Worm (Caenorhabditis elegans) whole organism, midembryonic: ENCODE measurements around the gene msp-74.

Experiments
- T22C8.4 ChIP-seq: fragments of 200-800 bp; sonication (Bioruptor generic); IDR thresholded peaks from 2 replicates; pipeline ENCODE4 v1.3.6; 2022; ENCODE audit warnings: missing genetic modification characterization, missing compliant biosample characterization
- cog-1 ChIP-seq: sonication (generic microtip); optimal IDR thresholded peaks from 2 replicates; lab custom pipeline; 2016; ENCODE audit warnings: missing genetic modification characterization, missing compliant biosample characterization
- flt-1 ChIP-seq: fragments of 200-800 bp; sonication (Bioruptor generic); IDR thresholded peaks from 2 replicates; pipeline ENCODE4 v1.3.6; 2022; ENCODE audit warnings: missing genetic modification characterization, missing compliant biosample characterization
- klf-2 ChIP-seq: fragments of 200-800 bp; sonication (Bioruptor generic); conservative IDR thresholded peaks from 2 replicates; pipeline ENCODE4 v1.3.6; 2022; ENCODE audit warnings: missing genetic modification reagents, missing genetic modification characterization, missing compliant biosample characterization
- med-1 ChIP-seq: sonication (generic microtip); optimal IDR thresholded peaks from 2 replicates; lab custom pipeline; 2017; ENCODE audit warnings: missing genetic modification characterization, mild to moderate bottlenecking, missing compliant biosample characterization, antibody characterized with exemption, missing genetic modification reagents; ENCODE audit not compliant: insufficient read depth
- ref-1 ChIP-seq: fragments of 200-800 bp; sonication (Bioruptor generic); conservative IDR thresholded peaks from 2 replicates; pipeline ENCODE4 v1.3.6; 2022; ENCODE audit warnings: missing genetic modification reagents, missing genetic modification characterization, missing compliant biosample characterization
- tab-1 ChIP-seq: fragments of 200-800 bp; sonication (Bioruptor generic); IDR thresholded peaks from 2 replicates; pipeline ENCODE4 v1.3.6; 2022; ENCODE audit warnings: missing genetic modification characterization, missing compliant biosample characterization
- ztf-23 ChIP-seq: fragments of 200-800 bp; sonication (Bioruptor generic); IDR thresholded peaks from 2 replicates; pipeline ENCODE4 v1.3.6; 2022; ENCODE audit warnings: missing genetic modification reagents, missing genetic modification characterization, missing compliant biosample characterization
- ztf-29 ChIP-seq: fragments of 200-800 bp; sonication (Bioruptor generic); IDR thresholded peaks from 2 replicates; pipeline ENCODE4 v1.3.6; 2022; ENCODE audit warnings: missing genetic modification reagents, missing genetic modification characterization, missing compliant biosample characterization

Gene msp-74

ce11 chrII:5091640-5092243 is 23.4 kb downstream of the msp-74 start, which contains the start of gene pld-1:
pld-1 (minus strand) TSS chrII:5091690.
- TF ChIP-seq cog-1 (tag; lab: Kevin White, UChicago), result no peak
- no peak for TF ChIP-seq ref-1 (GFP tag; lab: Robert Waterston, UW)
- TF ChIP-seq ztf-29 (GFP tag; lab: Robert Waterston, UW), result no peak
- no peak for TF ChIP-seq T22C8.4 (GFP tag; lab: Robert Waterston, UW)
- no peak for TF ChIP-seq med-1 (GFP tag; lab: Kevin White, UChicago)
- no peak for TF ChIP-seq ztf-23
- no peak for TF ChIP-seq flt-1 (GFP tag; lab: Robert Waterston, UW)
- no peak for TF ChIP-seq klf-2 (GFP tag; lab: Robert Waterston, UW)
- no peak for TF ChIP-seq tab-1

- no peak for TF ChIP-seq tab-1
- TF ChIP-seq ztf-29 (GFP tag; lab: Robert Waterston, UW), result no peak
- TF ChIP-seq med-1 (GFP tag; lab: Kevin White, UChicago), result no peak
- no peak for TF ChIP-seq ref-1 (GFP tag; lab: Robert Waterston, UW)
- no peak for TF ChIP-seq flt-1 (GFP tag; lab: Robert Waterston, UW)
- no peak for TF ChIP-seq klf-2 (GFP tag; lab: Robert Waterston, UW)
- no peak for TF ChIP-seq T22C8.4 (GFP tag; lab: Robert Waterston, UW)
- TF ChIP-seq cog-1 (tag; lab: Kevin White, UChicago), result no peak
- TF ChIP-seq ztf-23, result no peak
Observed at ce11 chrII:5086143-5086542, 29.0 kb downstream of the msp-74 start.

ce11 chrII:5085450-5085849 is 29.7 kb downstream of the msp-74 start, which contains the start of gene txt-9:
txt-9 (plus strand) TSS chrII:5085785.
- TF ChIP-seq klf-2 (GFP tag; lab: Robert Waterston, UW) (no peak), flt-1 (GFP tag; lab: Robert Waterston, UW) (no peak), cog-1 (tag; lab: Kevin White, UChicago) (no peak), ztf-29 (GFP tag; lab: Robert Waterston, UW) (no peak), med-1 (GFP tag; lab: Kevin White, UChicago) (no peak), ref-1 (GFP tag; lab: Robert Waterston, UW) (no peak), tab-1 (no peak), ztf-23 (no peak), T22C8.4 (GFP tag; lab: Robert Waterston, UW) (no peak)

- TF ChIP-seq klf-2 (GFP tag; lab: Robert Waterston, UW) (no peak), ztf-29 (GFP tag; lab: Robert Waterston, UW) (no peak), ref-1 (GFP tag; lab: Robert Waterston, UW) (no peak), ztf-23 (no peak), T22C8.4 (GFP tag; lab: Robert Waterston, UW) (no peak), flt-1 (GFP tag; lab: Robert Waterston, UW) (no peak), med-1 (GFP tag; lab: Kevin White, UChicago) (no peak), tab-1 (no peak), cog-1 (tag; lab: Kevin White, UChicago) (no peak)
Observed at ce11 chrII:5084225-5084624, 30.9 kb downstream of the msp-74 start.

ce11 chrII:5083341-5083740 is 31.8 kb downstream of the msp-74 start, which contains the start of gene C04G6.4:
C04G6.4 (minus strand) TSS chrII:5083441.
- TF ChIP-seq T22C8.4 (GFP tag; lab: Robert Waterston, UW) (no peak), tab-1 (no peak), ref-1 (GFP tag; lab: Robert Waterston, UW) (no peak), cog-1 (tag; lab: Kevin White, UChicago) (no peak), flt-1 (GFP tag; lab: Robert Waterston, UW) (no peak)

- TF ChIP-seq cog-1 (tag; lab: Kevin White, UChicago) (no peak), T22C8.4 (GFP tag; lab: Robert Waterston, UW) (peak; percentile 63; the same call in 1 of the 2 replicates)
Observed at ce11 chrII:5081124-5081913, 33.8 kb downstream of the msp-74 start, which contains the start of gene dsh-2. dsh-2 (minus strand) TSS chrII:5081174.

- TF ChIP-seq klf-2 (GFP tag; lab: Robert Waterston, UW), result no peak
- TF ChIP-seq med-1 (GFP tag; lab: Kevin White, UChicago), result no peak
- no peak for TF ChIP-seq T22C8.4 (GFP tag; lab: Robert Waterston, UW)
- no peak for TF ChIP-seq tab-1
- TF ChIP-seq ztf-29 (GFP tag; lab: Robert Waterston, UW), result no peak
- no peak for TF ChIP-seq ztf-23
- TF ChIP-seq ref-1 (GFP tag; lab: Robert Waterston, UW), result no peak
- TF ChIP-seq flt-1 (GFP tag; lab: Robert Waterston, UW), result no peak
- no peak for TF ChIP-seq cog-1 (tag; lab: Kevin White, UChicago)
Observed at ce11 chrII:5071265-5071664, 43.9 kb downstream of the msp-74 start, which contains the start of gene C27A2.7. C27A2.7 (minus strand) TSS chrII:5071365.

ce11 chrII:5069525-5069924 is 45.6 kb downstream of the msp-74 start, which contains the start of gene idpb-2:
idpb-2 (minus strand) TSS chrII:5069625.
- TF ChIP-seq T22C8.4 (GFP tag; lab: Robert Waterston, UW) (no peak), cog-1 (tag; lab: Kevin White, UChicago) (no peak), ztf-23 (no peak), flt-1 (GFP tag; lab: Robert Waterston, UW) (no peak), med-1 (GFP tag; lab: Kevin White, UChicago) (no peak), tab-1 (no peak), ztf-29 (GFP tag; lab: Robert Waterston, UW) (no peak), klf-2 (GFP tag; lab: Robert Waterston, UW) (no peak), ref-1 (GFP tag; lab: Robert Waterston, UW) (no peak)

- TF ChIP-seq klf-2 (GFP tag; lab: Robert Waterston, UW) (no peak), ref-1 (GFP tag; lab: Robert Waterston, UW) (no peak), med-1 (GFP tag; lab: Kevin White, UChicago) (no peak), T22C8.4 (GFP tag; lab: Robert Waterston, UW) (no peak), flt-1 (GFP tag; lab: Robert Waterston, UW) (no peak), ztf-29 (GFP tag; lab: Robert Waterston, UW) (no peak), cog-1 (tag; lab: Kevin White, UChicago) (no peak), ztf-23 (no peak), tab-1 (no peak)
Observed at ce11 chrII:5067927-5068326, 47.2 kb downstream of the msp-74 start, which contains the start of gene C27A2.8. C27A2.8 (minus strand) TSS chrII:5068043.
